Fruit fly (Drosophila melanogaster): ENCODE measurements around the gene Sox21a.

DNA sequence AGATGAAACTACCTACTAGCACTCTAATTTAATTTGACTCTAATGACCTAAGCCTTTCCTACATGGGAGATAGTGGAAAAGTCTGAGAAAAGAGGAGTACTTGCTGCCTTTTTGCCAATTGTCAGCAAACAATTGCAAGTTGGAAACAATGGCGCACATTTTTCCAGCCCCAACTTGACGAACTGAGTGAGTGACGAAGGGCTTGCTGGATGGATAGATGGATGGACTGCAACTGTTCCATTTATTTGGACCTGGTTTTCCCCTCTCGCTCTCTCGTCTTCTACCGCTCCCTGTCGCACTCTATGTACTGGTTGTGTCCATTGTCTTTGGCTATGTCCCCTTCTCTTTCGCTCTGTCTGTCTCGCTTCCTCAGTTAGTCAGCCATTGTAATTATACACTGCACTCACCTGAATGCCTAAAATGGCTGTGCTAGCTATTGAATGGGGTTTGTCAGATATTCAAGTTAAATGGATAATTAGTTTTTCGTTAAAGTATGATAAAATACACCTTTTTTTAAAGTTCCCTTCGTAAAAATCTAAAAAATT lies 25.0 kb upstream of the Sox21a start:
- TF ChIP-seq OdsH (GFP tag; optimal IDR thresholded peaks at IDR 0.05) (no peak), Met (GFP tag; optimal IDR thresholded peaks at IDR 0.05) (no peak), Gug (GFP tag; IDR thresholded peaks at IDR 0.05) (no peak), vri (GFP tag; optimal IDR thresholded peaks at IDR 0.05) (no peak), Sox15 (GFP tag; optimal IDR thresholded peaks at IDR 0.05) (no peak), CG10631 (GFP tag; optimal IDR thresholded peaks at IDR 0.05) (no peak), CG9139 (GFP tag; optimal IDR thresholded peaks at IDR 0.05) (no peak), CG10669 (GFP tag; optimal IDR thresholded peaks at IDR 0.05) (no peak)
